Fruit fly (Drosophila melanogaster) whole organism, prepupa: ENCODE measurements around the gene CG7497.

ENCODE experiments used
- CG1621 ChIP-seq: fragments of 200-800 bp; sonication (Bioruptor generic); optimal IDR thresholded peaks from 3 replicates; lab custom pipeline; 2018; ENCODE audit warnings: missing biosample characterization, mild to moderate bottlenecking, missing genetic modification characterization
- CG16779 ChIP-seq: fragments of 200-800 bp; sonication (Bioruptor generic); optimal IDR thresholded peaks from 3 replicates; lab custom pipeline; 2017; ENCODE audit warnings: missing biosample characterization, mild to moderate bottlenecking, missing genetic modification characterization
- CG6854 ChIP-seq: fragments of 200-800 bp; sonication (Bioruptor generic); optimal IDR thresholded peaks from 2 replicates; lab custom pipeline; 2017; ENCODE audit warnings: missing biosample characterization, mild to moderate bottlenecking, missing genetic modification characterization
- Gug ChIP-seq: fragments of 200-800 bp; sonication (Bioruptor generic); IDR thresholded peaks from 2 replicates; pipeline ENCODE4 v1.3.6; 2022; ENCODE audit warnings: missing biosample characterization, missing genetic modification characterization
- Sox102F ChIP-seq: fragments of 200-800 bp; sonication (Bioruptor generic); optimal IDR thresholded peaks from 2 replicates; lab custom pipeline; 2016; ENCODE audit warnings: missing biosample characterization, mild to moderate bottlenecking, missing genetic modification characterization
- eg ChIP-seq: fragments of 200-800 bp; sonication (Bioruptor generic); IDR thresholded peaks from 3 replicates; pipeline ENCODE4 v1.3.6; 2022; ENCODE audit warnings: missing biosample characterization, missing genetic modification characterization
- pdm3 ChIP-seq: fragments of 200-800 bp; sonication (Bioruptor generic); optimal IDR thresholded peaks from 3 replicates; lab custom pipeline; 2016; ENCODE audit warnings: missing biosample characterization, missing genetic modification characterization
- spab ChIP-seq: fragments of 200-800 bp; sonication (Bioruptor generic); optimal IDR thresholded peaks from 2 replicates; lab custom pipeline; 2017; ENCODE audit warnings: missing biosample characterization, mild to moderate bottlenecking, missing genetic modification characterization, missing genetic modification reagents
- svp ChIP-seq: fragments of 200-800 bp; sonication (Bioruptor generic); peaks from one replicate; lab custom pipeline; 2016; ENCODE audit warnings: missing biosample characterization, missing genetic modification characterization

- TF ChIP-seq eg (GFP tag; lab: Robert Waterston, UW) (no peak), CG1621 (tag; lab: Kevin White, UChicago) (no peak), CG16779 (no peak), pdm3 (GFP tag; lab: Kevin White, UChicago) (no peak), svp (GFP tag; lab: Kevin White, UChicago) (no peak), CG6854 (GFP tag; lab: Kevin White, UChicago) (no peak), Sox102F (GFP tag; lab: Kevin White, UChicago) (no peak), spab (no peak), Gug (no peak)
Measured at dm6 chr3L:17671768-17672167, 38.5 kb downstream of the CG7497 start.
